Fruit fly (Drosophila melanogaster): ENCODE results near the gene bou.
A peak's percentile ranks its signal among the peaks of the same experiment; 100 is the strongest.

Gene bou

DNA sequence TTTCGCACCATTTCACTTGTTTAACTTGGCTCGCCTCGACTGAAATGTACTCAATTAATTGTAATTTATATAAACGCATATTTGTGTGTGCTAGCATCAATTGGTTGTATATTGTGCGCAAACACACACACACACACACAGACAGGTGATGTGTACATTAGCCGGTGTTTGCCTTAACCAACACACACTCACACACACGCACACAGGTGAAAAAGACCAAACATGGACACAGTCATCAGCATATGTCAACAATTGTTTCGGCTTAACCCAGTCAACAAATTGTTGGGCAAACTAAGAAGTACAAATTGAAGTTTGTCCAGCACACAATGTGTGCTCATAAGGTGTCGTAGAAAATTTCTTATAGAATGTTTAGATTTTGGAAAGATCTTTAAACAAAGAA is 48.9 kb upstream of the bou start (continued):
- TF ChIP-seq Mad (GFP tag; optimal IDR thresholded peaks at IDR 0.05) (no peak), E2f1 (GFP tag; IDR thresholded peaks at IDR 0.05) (no peak), CG17568 (GFP tag; optimal IDR thresholded peaks at IDR 0.05) (peak; percentile 17), twi (tag; optimal IDR thresholded peaks at IDR 0.05) (peak; percentile 82), CG10462 (GFP tag; optimal IDR thresholded peaks at IDR 0.05) (peak; percentile 10), bsh (GFP tag; optimal IDR thresholded peaks at IDR 0.05) (peak in 1 of 2 experiments; percentile 47), ac (GFP tag; optimal IDR thresholded peaks at IDR 0.05) (peak; percentile 70), CG16863 (GFP tag; optimal IDR thresholded peaks at IDR 0.05) (peak; percentile 5), sens (GFP tag) (peak; percentile 48), Ets65A (GFP tag) (peak; percentile 86), CG15479 (GFP tag; optimal IDR thresholded peaks at IDR 0.05) (peak; percentile 83), CrebB (tag; optimal IDR thresholded peaks at IDR 0.05) (peak; percentile 20), Mes4 (GFP tag; optimal IDR thresholded peaks at IDR 0.05) (peak; percentile 12), CG7745 (tag; optimal IDR thresholded peaks at IDR 0.05) (peak; percentile 6), Med (GFP tag) (peak; percentile 25), dmrt11E (tag; optimal IDR thresholded peaks at IDR 0.05) (peak; percentile 60), CG6689 (GFP tag; IDR thresholded peaks at IDR 0.05) (no peak), PHDP (tag; optimal IDR thresholded peaks at IDR 0.05) (peak; percentile 16), Neu2 (GFP tag; optimal IDR thresholded peaks at IDR 0.05; ENCODE audit: borderline replicate concordance) (no peak), Kr (GFP tag; optimal IDR thresholded peaks at IDR 0.05) (peak; percentile 93), CoRest (tag; optimal IDR thresholded peaks at IDR 0.05) (peak; percentile 21), CG1603 (tag; optimal IDR thresholded peaks at IDR 0.05) (peak; percentile 47), CG2116 (GFP tag; optimal IDR thresholded peaks at IDR 0.05) (peak; percentile 9), gem (tag; optimal IDR thresholded peaks at IDR 0.05) (peak; percentile 14), CG2202 (tag; optimal IDR thresholded peaks at IDR 0.05) (peak; percentile 54), CG43689 (GFP tag; IDR thresholded peaks at IDR 0.05) (no peak)

- no peak for TF ChIP-seq Fer1 (GFP tag; optimal IDR thresholded peaks at IDR 0.05)
- peak; percentile 55 for TF ChIP-seq dm (GFP tag; optimal IDR thresholded peaks at IDR 0.05)
- no peak for TF ChIP-seq ap (GFP tag; IDR thresholded peaks at IDR 0.05)
- TF ChIP-seq zen (tag; optimal IDR thresholded peaks at IDR 0.05): no peak
- peak; percentile 41 for TF ChIP-seq Dp (GFP tag; optimal IDR thresholded peaks at IDR 0.05)
- TF ChIP-seq gfzf (GFP tag; optimal IDR thresholded peaks at IDR 0.05): peak; percentile 70
- TF ChIP-seq MBD-R2 (GFP tag; IDR thresholded peaks at IDR 0.05): peak; percentile 88
- TF ChIP-seq CG6791 (GFP tag; IDR thresholded peaks at IDR 0.05; ENCODE audit: partially characterized antibody): peak; percentile 41; the same call in 1 of the 3 replicates
- TF ChIP-seq CoRest (tag; optimal IDR thresholded peaks at IDR 0.05): peak; percentile 17
- TF ChIP-seq ewg (GFP tag; optimal IDR thresholded peaks at IDR 0.05): no peak
- no peak for TF ChIP-seq Bdp1 (GFP tag; optimal IDR thresholded peaks at IDR 0.05)
- TF ChIP-seq Ets97D (GFP tag; optimal IDR thresholded peaks at IDR 0.05): no peak
- peak; percentile 19 for TF ChIP-seq unpg (GFP tag; optimal IDR thresholded peaks at IDR 0.05)
- no peak for TF ChIP-seq CG3995 (GFP tag; optimal IDR thresholded peaks at IDR 0.05)
- peak; percentile 65 for TF ChIP-seq pzg (GFP tag; optimal IDR thresholded peaks at IDR 0.05)
- TF ChIP-seq CG9437 (GFP tag; optimal IDR thresholded peaks at IDR 0.05): no peak
- TF ChIP-seq CG13287 (GFP tag; IDR thresholded peaks at IDR 0.05; ENCODE audit: partially characterized antibody): peak; percentile 20; the same call in 1 of the 2 replicates
- no peak for TF ChIP-seq en (GFP tag; optimal IDR thresholded peaks at IDR 0.05)
- peak; percentile 35 for TF ChIP-seq CG13424 (tag; optimal IDR thresholded peaks at IDR 0.05)
- peak; percentile 56; the same call in 2 of the 3 replicates for TF ChIP-seq row (GFP tag; IDR thresholded peaks at IDR 0.05)
- TF ChIP-seq Hmr (GFP tag; optimal IDR thresholded peaks at IDR 0.05): peak; percentile 20
- peak; percentile 14 for TF ChIP-seq YL-1 (GFP tag; optimal IDR thresholded peaks at IDR 0.05)
- TF ChIP-seq Med (GFP tag): peak; percentile 43
- peak; percentile 6 for TF ChIP-seq CG1603 (tag; optimal IDR thresholded peaks at IDR 0.05)
- TF ChIP-seq Opbp (GFP tag; IDR thresholded peaks at IDR 0.05; ENCODE audit: partially characterized antibody): no peak
- no peak for TF ChIP-seq CG12236 (GFP tag; optimal IDR thresholded peaks at IDR 0.05)
- no peak for TF ChIP-seq CG14667 (GFP tag; IDR thresholded peaks at IDR 0.05)
These were observed 17.7 kb upstream of the bou start, which contains the start of gene Setd3 for dm6 chrX:6968564-6968963. Gene Setd3, minus strand, starts transcription at chrX:6968750.
